Worm (Caenorhabditis elegans): ENCODE results near the gene pgm-1.

- TF ChIP-seq elt-2 (tag; optimal IDR thresholded peaks at IDR 0.05) (no peak), ama-1 (optimal IDR thresholded peaks at IDR 0.05) (no peak), T23F11.4 (GFP tag; optimal IDR thresholded peaks at IDR 0.05) (no peak), syd-9 (tag; optimal IDR thresholded peaks at IDR 0.05) (no peak), ref-2 (tag; optimal IDR thresholded peaks at IDR 0.05) (no peak), tbx-2 (tag; optimal IDR thresholded peaks at IDR 0.05) (no peak), F13H6.1 (tag; optimal IDR thresholded peaks at IDR 0.05) (no peak), ceh-9 (tag; optimal IDR thresholded peaks at IDR 0.05) (no peak), sox-2 (GFP tag; IDR thresholded peaks at IDR 0.05) (no peak), nfya-1 (tag; optimal IDR thresholded peaks at IDR 0.05) (no peak), mec-3 (tag; optimal IDR thresholded peaks at IDR 0.05; ENCODE audit: borderline replicate concordance) (no peak), ceh-30 (tag; optimal IDR thresholded peaks at IDR 0.05) (no peak), fkh-6 (tag; optimal IDR thresholded peaks at IDR 0.05) (no peak), lin-11 (tag; optimal IDR thresholded peaks at IDR 0.05) (no peak)
Observed at ce11 chrII:4905331-4905730, 16.1 kb downstream of the pgm-1 start.

Measured in whole organism, late embryonic.